Worm (Caenorhabditis elegans): ENCODE measurements around the gene utx-1.

The utx-1 gene

ce11 chrX:8545971-8546442 lies 10.9 kb upstream of the utx-1 start, which contains the start of gene sdha-1 (continued):
- TF ChIP-seq daf-8 (GFP tag; IDR thresholded peaks at IDR 0.05) (no peak), duxl-1 (tag; optimal IDR thresholded peaks at IDR 0.05; ENCODE audit: poor library complexity) (peak; percentile 66), zag-1 (tag; optimal IDR thresholded peaks at IDR 0.05) (no peak), ztf-7 (tag; optimal IDR thresholded peaks at IDR 0.05) (peak; percentile 70), lin-38 (GFP tag; IDR thresholded peaks at IDR 0.05) (peak; percentile 75), arid-1 (GFP tag; conservative IDR thresholded peaks at IDR 0.05) (0 out of 2 replicates have a peak, but pooled peaks have one; percentile 55), dmd-9 (GFP tag; IDR thresholded peaks at IDR 0.05) (no peak), Y48G9A.11 (GFP tag; IDR thresholded peaks at IDR 0.05) (no peak), lin-29 (GFP tag; IDR thresholded peaks at IDR 0.05) (0 out of 2 replicates have a peak, but pooled peaks have one; percentile 13), ceh-32 (tag; optimal IDR thresholded peaks at IDR 0.05; ENCODE audit: poor library complexity) (no peak), ces-1 (GFP tag; optimal IDR thresholded peaks at IDR 0.05) (no peak), lsy-2 (tag; optimal IDR thresholded peaks at IDR 0.05) (peak; percentile 62 to 91), mep-1 (tag; optimal IDR thresholded peaks at IDR 0.05) (peak; percentile 97), lim-7 (GFP tag; IDR thresholded peaks at IDR 0.05) (no peak), fkh-10 (GFP tag; optimal IDR thresholded peaks at IDR 0.05) (peak; percentile 88), hlh-11 (tag; optimal IDR thresholded peaks at IDR 0.05) (peak; percentile 96), ZK337.2 (GFP tag; IDR thresholded peaks at IDR 0.05) (no peak), lin-15B (tag; optimal IDR thresholded peaks at IDR 0.05) (no peak), ceh-62 (tag; optimal IDR thresholded peaks at IDR 0.05) (no peak), tag-97 (GFP tag; IDR thresholded peaks at IDR 0.05) (no peak), daf-16 (GFP tag; optimal IDR thresholded peaks at IDR 0.05) (peak in 1 of 2 experiments; percentile 56), daf-16 (tag; optimal IDR thresholded peaks at IDR 0.05) (peak; percentile 93), Y5F2A.4 (GFP tag; optimal IDR thresholded peaks at IDR 0.05) (no peak), madf-5 (GFP tag; IDR thresholded peaks at IDR 0.05) (no peak), snpc-4 (tag; optimal IDR thresholded peaks at IDR 0.05) (no peak), madf-9 (GFP tag; conservative IDR thresholded peaks at IDR 0.05) (no peak), nhr-41 (GFP tag; IDR thresholded peaks at IDR 0.05) (peak; percentile 32; the same call in 1 of the 2 replicates), unc-39 (tag; optimal IDR thresholded peaks at IDR 0.05) (no peak), dpl-1 (GFP tag; optimal IDR thresholded peaks at IDR 0.05) (peak; percentile 80), ceh-20 (GFP tag; IDR thresholded peaks at IDR 0.05) (peak; percentile 64; the same call in 1 of the 2 replicates), attf-4 (tag; optimal IDR thresholded peaks at IDR 0.05) (no peak), nhr-10 (tag; optimal IDR thresholded peaks at IDR 0.05) (no peak), jun-1 (tag; optimal IDR thresholded peaks at IDR 0.05) (peak; percentile 52), ceh-28 (tag; optimal IDR thresholded peaks at IDR 0.05) (no peak), Y105C5A.15 (GFP tag; IDR thresholded peaks at IDR 0.05) (no peak), spr-3 (GFP tag; optimal IDR thresholded peaks at IDR 0.05) (no peak), sdz-12 (GFP tag; optimal IDR thresholded peaks at IDR 0.05) (no peak), fos-1 (tag; optimal IDR thresholded peaks at IDR 0.05) (no peak), R02D3.7 (tag; optimal IDR thresholded peaks at IDR 0.05) (no peak), F44E2.7 (GFP tag; IDR thresholded peaks at IDR 0.05) (no peak), mdt-29 (GFP tag; IDR thresholded peaks at IDR 0.05) (no peak), unc-130 (GFP tag; optimal IDR thresholded peaks at IDR 0.05) (no peak), mdl-1 (tag; optimal IDR thresholded peaks at IDR 0.05) (peak; percentile 45 to 96), zip-11 (GFP tag; IDR thresholded peaks at IDR 0.05) (no peak), set-16 (GFP tag; IDR thresholded peaks at IDR 0.05) (no peak), D1046.2 (GFP tag; IDR thresholded peaks at IDR 0.05) (no peak), T26A8.4 (GFP tag; IDR thresholded peaks at IDR 0.05) (peak; percentile 71), php-3 (GFP tag; IDR thresholded peaks at IDR 0.05) (no peak), F26F4.8 (GFP tag; conservative IDR thresholded peaks at IDR 0.05) (no peak), nhr-111 (GFP tag; optimal IDR thresholded peaks at IDR 0.05) (no peak), aha-1 (tag) (peak; percentile 100), snpc-1.2 (GFP tag; IDR thresholded peaks at IDR 0.05) (no peak)

Data from whole organism, L4 larva.